Worm (Caenorhabditis elegans) whole organism, L4 larva: ENCODE measurements around the gene F23D12.2.

ENCODE experiments used
- D1046.2 ChIP-seq: fragments of 200-800 bp; sonication (Bioruptor generic); IDR thresholded peaks from 2 replicates; pipeline ENCODE4 v1.3.6; 2022; ENCODE audit warnings: missing genetic modification characterization, missing compliant biosample characterization
- F10B5.3 ChIP-seq: sonication (generic microtip); optimal IDR thresholded peaks from 2 replicates; lab custom pipeline; 2016; ENCODE audit warnings: mild to moderate bottlenecking, missing genetic modification characterization, missing compliant biosample characterization
- F26F4.8 ChIP-seq: fragments of 200-800 bp; sonication (Bioruptor generic); conservative IDR thresholded peaks from 2 replicates; pipeline ENCODE4 v1.3.6; 2022; ENCODE audit warnings: missing genetic modification characterization, missing compliant biosample characterization
- F37D6.2 ChIP-seq: sonication (generic microtip); optimal IDR thresholded peaks from 2 replicates; lab custom pipeline; 2016; ENCODE audit warnings: mild to moderate bottlenecking, missing genetic modification characterization, missing compliant biosample characterization
- F44E2.7 ChIP-seq: fragments of 200-800 bp; sonication (Bioruptor generic); IDR thresholded peaks from 2 replicates; pipeline ENCODE4 v2.1.2; 2022; ENCODE audit warnings: missing genetic modification characterization, missing compliant biosample characterization
- Y105C5A.15 ChIP-seq: fragments of 200-800 bp; sonication (Bioruptor generic); IDR thresholded peaks from 2 replicates; pipeline ENCODE4 v1.3.6; 2022; ENCODE audit warnings: missing genetic modification characterization, missing compliant biosample characterization
- Y48G9A.11 ChIP-seq: fragments of 200-800 bp; sonication (Bioruptor generic); IDR thresholded peaks from 2 replicates; pipeline ENCODE4 v1.3.6; 2022; ENCODE audit warnings: missing genetic modification reagents, missing genetic modification characterization, missing compliant biosample characterization
- Y5F2A.4 ChIP-seq: fragments of 200-800 bp; sonication (Bioruptor generic); optimal IDR thresholded peaks from 2 replicates; lab custom pipeline; 2018; ENCODE audit warnings: mild to moderate bottlenecking, missing genetic modification characterization, missing compliant biosample characterization
- Y75B8A.6 ChIP-seq: fragments of 200-800 bp; sonication (Bioruptor generic); IDR thresholded peaks from 2 replicates; pipeline ENCODE4 v1.3.6; 2022; ENCODE audit warnings: missing genetic modification reagents, missing genetic modification characterization, missing compliant biosample characterization
- aha-1 ChIP-seq: fragments of 150-350 bp; peaks from one replicate; lab custom pipeline; 2014; ENCODE audit warnings: missing biosample characterization, missing genetic modification characterization
- arid-1 ChIP-seq: fragments of 200-800 bp; sonication (Bioruptor generic); conservative IDR thresholded peaks from 2 replicates; pipeline ENCODE4 v1.3.6; 2022; ENCODE audit warnings: missing genetic modification reagents, missing genetic modification characterization, missing compliant biosample characterization
- ceh-62 ChIP-seq: sonication (generic microtip); optimal IDR thresholded peaks from 2 replicates; lab custom pipeline; 2017; ENCODE audit warnings: missing biosample characterization, missing genetic modification characterization
- daf-16 ChIP-seq, 3 experiments: sonication (generic microtip); optimal IDR thresholded peaks; 2 replicates each; lab custom pipeline; 2016 to 2017; ENCODE audit warnings: missing genetic modification characterization in 3 of 3, missing genetic modification reagents in 3 of 3, mild to moderate bottlenecking in 2 of 3, missing compliant biosample characterization in 2 of 3, missing biosample characterization in 1 of 3, moderate library complexity in 1 of 3
- dmd-8 ChIP-seq: fragments of 200-800 bp; sonication (Bioruptor generic); IDR thresholded peaks from 2 replicates; pipeline ENCODE4 v1.3.6; 2022; ENCODE audit warnings: missing genetic modification characterization, missing compliant biosample characterization
- dmd-9 ChIP-seq: fragments of 200-800 bp; sonication (Bioruptor generic); IDR thresholded peaks from 2 replicates; pipeline ENCODE4 v1.3.6; 2022; ENCODE audit warnings: missing genetic modification reagents, missing genetic modification characterization, missing compliant biosample characterization
- egl-43 ChIP-seq: fragments of 200-800 bp; sonication (Bioruptor generic); IDR thresholded peaks from 2 replicates; pipeline ENCODE4 v1.3.6; 2022; ENCODE audit warnings: missing genetic modification reagents, missing genetic modification characterization, missing compliant biosample characterization
- fkh-10 ChIP-seq: fragments of 150-350 bp; optimal IDR thresholded peaks from 2 replicates; lab custom pipeline; 2014; ENCODE audit warnings: missing biosample characterization, missing genetic modification reagents, missing genetic modification characterization
- gei-8 ChIP-seq: fragments of 200-800 bp; sonication (Bioruptor generic); optimal IDR thresholded peaks from 2 replicates; lab custom pipeline; 2018; ENCODE audit warnings: mild to moderate bottlenecking, missing genetic modification characterization, missing compliant biosample characterization
- lin-1 ChIP-seq: fragments of 200-800 bp; sonication (Bioruptor generic); IDR thresholded peaks from 2 replicates; pipeline ENCODE4 v1.3.6; 2022; ENCODE audit warnings: missing genetic modification reagents, missing genetic modification characterization, missing compliant biosample characterization
- lin-15B ChIP-seq: fragments of 150-350 bp; sonication (generic microtip); optimal IDR thresholded peaks from 3 replicates; lab custom pipeline; 2014; ENCODE audit warnings: missing biosample characterization, missing genetic modification characterization
- lsy-2 ChIP-seq, 2 experiments: fragments of 150-350 bp in 1 of 2; sonication (generic microtip) in 1 of 2; optimal IDR thresholded peaks; 2 replicates each; lab custom pipeline; 2014 to 2017; ENCODE audit warnings: missing biosample characterization in 2 of 2, missing genetic modification characterization in 2 of 2
- madf-5 ChIP-seq, 2 experiments: fragments of 200-800 bp; sonication (Bioruptor generic); IDR thresholded peaks; 2 replicates each; pipeline ENCODE4 v1.3.6; 2022; ENCODE audit warnings: missing compliant biosample characterization in 2 of 2, missing genetic modification characterization in 2 of 2
- mdl-1 ChIP-seq, 2 experiments: fragments of 150-350 bp in 1 of 2; sonication (generic microtip) in 1 of 2; optimal IDR thresholded peaks; 2 replicates each; lab custom pipeline; 2014 to 2017; ENCODE audit warnings: missing biosample characterization in 2 of 2, missing genetic modification characterization in 2 of 2
- mxl-2 ChIP-seq: fragments of 200-800 bp; sonication (Bioruptor generic); conservative IDR thresholded peaks from 2 replicates; pipeline ENCODE4 v1.3.6; 2022; ENCODE audit warnings: missing genetic modification reagents, missing genetic modification characterization, missing compliant biosample characterization
- nhr-25 ChIP-seq: sonication (generic microtip); optimal IDR thresholded peaks from 2 replicates; lab custom pipeline; 2017; ENCODE audit warnings: missing genetic modification characterization, mild to moderate bottlenecking, missing compliant biosample characterization, antibody characterized with exemption, moderate library complexity, borderline replicate concordance; ENCODE audit not compliant: insufficient read depth
- nhr-77 ChIP-seq: fragments of 150-350 bp; optimal IDR thresholded peaks from 2 replicates; lab custom pipeline; 2014; ENCODE audit warnings: missing biosample characterization, missing genetic modification characterization
- php-3 ChIP-seq: fragments of 200-800 bp; sonication (Bioruptor generic); IDR thresholded peaks from 2 replicates; pipeline ENCODE4 v1.3.6; 2022; ENCODE audit warnings: missing genetic modification reagents, missing genetic modification characterization, missing compliant biosample characterization
- pqm-1 ChIP-seq: sonication (generic microtip); optimal IDR thresholded peaks from 2 replicates; lab custom pipeline; 2017; ENCODE audit warnings: missing biosample characterization, missing genetic modification characterization
- rbr-2 ChIP-seq: sonication (generic microtip); optimal IDR thresholded peaks from 2 replicates; lab custom pipeline; 2016; ENCODE audit warnings: missing genotype, missing genetic modification characterization, missing compliant biosample characterization
- saeg-2 ChIP-seq: fragments of 200-800 bp; sonication (Bioruptor generic); IDR thresholded peaks from 2 replicates; pipeline ENCODE4 v1.3.6; 2022; ENCODE audit warnings: missing genetic modification reagents, missing genetic modification characterization, missing compliant biosample characterization
- spr-3 ChIP-seq: fragments of 200-800 bp; sonication (Bioruptor generic); optimal IDR thresholded peaks from 2 replicates; lab custom pipeline; 2018; ENCODE audit warnings: mild to moderate bottlenecking, missing genetic modification characterization, missing compliant biosample characterization
- tra-1 ChIP-seq: fragments of 200-800 bp; sonication (Bioruptor generic); IDR thresholded peaks from 2 replicates; pipeline ENCODE4 v1.3.6; 2022; ENCODE audit warnings: missing genetic modification reagents, missing genetic modification characterization, missing compliant biosample characterization
- unc-62 ChIP-seq, 3 experiments: fragments of 150-350 bp in 1 of 3; sonication (generic microtip); optimal IDR thresholded peaks in 2 of 3; peaks in 1 of 3; 1 replicate in 1 of 3; 2 replicates in 2 of 3; lab custom pipeline; 2014 to 2017; ENCODE audit warnings: missing biosample characterization in 3 of 3, missing genetic modification characterization in 3 of 3, missing genetic modification reagents in 3 of 3, missing genotype in 1 of 3
- vab-7 ChIP-seq: fragments of 200-800 bp; sonication (Bioruptor generic); IDR thresholded peaks from 2 replicates; pipeline ENCODE4 v1.3.6; 2022; ENCODE audit warnings: missing genetic modification reagents, missing genetic modification characterization, missing compliant biosample characterization
- zfp-2 ChIP-seq: sonication (generic microtip); optimal IDR thresholded peaks from 2 replicates; lab custom pipeline; 2016; ENCODE audit warnings: mild to moderate bottlenecking, missing genetic modification characterization, missing compliant biosample characterization
- zfp-3 ChIP-seq: fragments of 200-800 bp; sonication (Bioruptor generic); conservative IDR thresholded peaks from 2 replicates; pipeline ENCODE4 v1.3.6; 2022; ENCODE audit warnings: missing genetic modification reagents, missing genetic modification characterization, missing compliant biosample characterization
- ztf-7 ChIP-seq: fragments of 150-350 bp; optimal IDR thresholded peaks from 2 replicates; lab custom pipeline; 2014; ENCODE audit warnings: missing biosample characterization, missing genetic modification characterization

The F23D12.2 gene

ce11 chrX:14412774-14413173 lies 8.6 kb downstream of the F23D12.2 start, which contains the start of gene fbxa-179 (continued):
- TF ChIP-seq nhr-25 = no peak
- no peak for TF ChIP-seq Y5F2A.4 (GFP tag; lab: Kevin White, UChicago)
- no peak for TF ChIP-seq Y48G9A.11
- TF ChIP-seq lsy-2 (tag; optimal IDR thresholded peaks at IDR 0.05; lab: Kevin White, UChicago) = no peak
- no peak for TF ChIP-seq rbr-2 (tag; lab: Kevin White, UChicago)
- no peak for TF ChIP-seq zfp-2 (tag; lab: Kevin White, UChicago)
- no peak for TF ChIP-seq arid-1

- no peak for TF ChIP-seq spr-3 (GFP tag; lab: Kevin White, UChicago)
- TF ChIP-seq ceh-62 (tag; lab: Kevin White, UChicago) = no peak
- TF ChIP-seq mxl-2 (GFP tag; lab: Robert Waterston, UW) = no peak
These were observed 15.6 kb downstream of the F23D12.2 start, which contains the start of gene frpr-17 for ce11 chrX:14405817-14406216. Gene frpr-17 (plus strand): TSS chrX:14406117.

DNA sequence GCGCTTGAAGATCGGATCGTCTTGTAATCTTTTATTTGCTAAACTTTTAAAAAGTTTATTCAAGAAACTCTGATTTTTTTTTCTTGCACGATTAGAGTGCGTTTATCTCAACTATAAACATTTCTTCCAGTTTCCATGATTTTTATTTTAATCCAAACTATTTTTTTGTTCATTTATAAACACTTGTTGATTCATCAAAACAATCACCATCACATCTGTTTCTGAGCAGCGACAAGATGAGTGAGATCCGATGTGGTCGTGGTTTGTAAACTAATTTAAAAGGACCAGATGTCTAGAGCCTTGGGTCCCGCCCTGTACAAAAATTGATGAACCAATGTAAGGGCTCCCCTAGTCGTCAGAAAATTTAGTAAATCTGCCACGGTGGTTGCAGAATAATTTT lies 20.1 kb downstream of the F23D12.2 start:
- TF ChIP-seq dmd-9 (GFP tag; lab: Robert Waterston, UW) (no peak), D1046.2 (GFP tag; lab: Robert Waterston, UW) (no peak), arid-1 (no peak), aha-1 (tag; lab: Kevin White, UChicago) (peak; percentile 95)

DNA sequence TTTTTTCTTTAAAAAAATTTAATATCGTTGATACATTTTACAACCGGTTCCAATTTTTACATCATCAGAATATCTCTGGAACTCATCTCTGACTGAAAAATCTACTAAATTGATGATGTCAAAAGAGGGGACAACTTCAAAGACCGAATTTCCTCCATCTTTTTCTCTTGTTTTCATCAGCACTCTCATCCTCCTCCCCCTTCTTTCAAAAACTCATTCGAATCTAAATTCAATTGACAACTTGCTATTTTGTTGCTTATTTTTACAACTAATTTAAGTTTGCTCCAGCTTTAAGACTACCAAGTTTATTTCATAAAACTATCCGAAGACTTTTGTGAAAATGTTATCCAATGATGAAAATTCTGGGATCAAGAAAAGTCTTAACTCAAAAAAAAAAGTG lies 22.3 kb downstream of the F23D12.2 start:
- TF ChIP-seq mxl-2 (GFP tag; lab: Robert Waterston, UW) (no peak), unc-62 (GFP tag; optimal IDR thresholded peaks at IDR 0.05 in 1 of 2; lab: Kevin White, UChicago) (peak in 1 of 2 experiments; percentile 84), unc-62 (tag; optimal IDR thresholded peaks at IDR 0.05; lab: Kevin White, UChicago) (no peak)

ce11 chrX:14395267-14395666 lies 26.1 kb downstream of the F23D12.2 start, which contains the start of gene Y60A9.1:
Gene Y60A9.1 (minus strand): TSS chrX:14395367.
- TF ChIP-seq ztf-7 (tag; lab: Kevin White, UChicago) (no peak), spr-3 (GFP tag; lab: Kevin White, UChicago) (no peak), F37D6.2 (tag; lab: Kevin White, UChicago) (no peak), nhr-25 (no peak), zfp-3 (GFP tag; lab: Robert Waterston, UW) (no peak)

DNA sequence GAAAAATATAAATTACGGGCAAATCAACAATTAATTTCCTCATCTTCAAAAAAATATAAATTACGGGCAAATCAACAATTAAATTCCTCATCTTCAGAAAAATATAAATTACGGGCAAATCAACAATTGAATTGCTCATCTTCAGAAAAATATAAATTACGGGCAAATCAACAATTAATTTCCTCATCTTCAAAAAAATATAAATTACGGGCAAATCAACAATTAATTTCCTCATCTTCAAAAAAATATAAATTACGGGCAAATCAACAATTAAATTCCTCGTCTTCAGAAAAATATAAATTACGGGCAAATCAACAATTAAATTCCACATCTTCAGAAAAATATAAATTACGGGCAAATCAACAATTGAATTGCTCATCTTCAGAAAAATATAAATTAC lies 33.6 kb downstream of the F23D12.2 start:
- TF ChIP-seq F26F4.8 = 0 out of 2 replicates have a peak, but pooled peaks have one; percentile 57

DNA sequence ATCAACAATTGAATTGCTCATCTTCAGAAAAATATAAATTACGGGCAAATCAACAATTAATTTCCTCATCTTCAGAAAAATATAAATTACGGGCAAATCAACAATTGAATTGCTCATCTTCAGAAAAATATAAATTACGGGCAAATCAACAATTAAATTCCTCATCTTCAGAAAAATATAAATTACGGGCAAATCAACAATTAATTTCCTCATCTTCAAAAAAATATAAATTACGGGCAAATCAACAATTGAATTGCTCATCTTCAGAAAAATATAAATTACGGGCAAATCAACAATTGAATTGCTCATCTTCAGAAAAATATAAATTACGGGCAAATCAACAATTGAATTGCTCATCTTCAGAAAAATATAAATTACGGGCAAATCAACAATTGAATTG lies 34.7 kb downstream of the F23D12.2 start:
- 0 out of 2 replicates have a peak, but pooled peaks have one; percentile 17 for TF ChIP-seq Y75B8A.6 (GFP tag; lab: Robert Waterston, UW)
- 0 out of 2 replicates have a peak, but pooled peaks have one; percentile 55 for TF ChIP-seq mxl-2 (GFP tag; lab: Robert Waterston, UW)
- peak in 1 of 2 experiments; percentile 83; a peak in 1 of 4 replicates for TF ChIP-seq madf-5 (GFP tag; IDR thresholded peaks at IDR 0.05; lab: Robert Waterston, UW)
- peak; percentile 49; the same call in 1 of the 2 replicates for TF ChIP-seq Y105C5A.15 (GFP tag; lab: Robert Waterston, UW)
- TF ChIP-seq dmd-8 (GFP tag; lab: Robert Waterston, UW) = peak; percentile 63; the same call in 1 of the 2 replicates

DNA sequence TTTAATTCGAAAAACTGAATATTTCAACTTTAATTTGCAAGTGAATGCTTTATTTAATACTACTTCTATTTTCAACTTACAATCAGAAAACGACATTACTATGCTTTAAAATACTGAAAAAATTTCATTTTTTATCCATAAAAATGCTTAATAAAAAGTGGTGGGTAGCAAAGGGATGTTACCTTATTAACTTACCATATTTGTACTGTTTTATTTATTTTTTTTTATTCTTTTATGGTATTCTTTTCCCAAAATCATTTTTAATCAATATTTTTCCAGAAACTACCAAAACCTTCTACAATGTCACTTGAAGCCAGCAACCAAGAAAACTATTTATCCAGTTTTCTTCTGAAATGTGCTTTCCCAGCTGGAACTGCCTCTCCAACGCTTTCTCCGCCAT lies 38.4 kb downstream of the F23D12.2 start, which contains the start of gene Y60A9.3:
Y60A9.3 (plus strand) TSS at position 301 of the 400 bp plus-strand sequence.
- no peak for TF ChIP-seq gei-8 (GFP tag; lab: Kevin White, UChicago)
- TF ChIP-seq daf-16 (GFP tag; optimal IDR thresholded peaks at IDR 0.05; lab: Kevin White, UChicago) = no peak
- TF ChIP-seq daf-16 (tag; optimal IDR thresholded peaks at IDR 0.05; lab: Kevin White, UChicago) = no peak
- TF ChIP-seq mdl-1 (tag; optimal IDR thresholded peaks at IDR 0.05; lab: Kevin White, UChicago) = no peak
- TF ChIP-seq nhr-77 (tag; lab: Kevin White, UChicago) = no peak
- TF ChIP-seq tra-1 (GFP tag; lab: Robert Waterston, UW) = no peak
- no peak for TF ChIP-seq F44E2.7
- TF ChIP-seq php-3 (GFP tag; lab: Robert Waterston, UW) = no peak
- TF ChIP-seq pqm-1 (tag; lab: Kevin White, UChicago) = no peak
- TF ChIP-seq F10B5.3 (tag; lab: Kevin White, UChicago) = no peak
- no peak for TF ChIP-seq saeg-2 (GFP tag; lab: Robert Waterston, UW)
- no peak for TF ChIP-seq egl-43
- no peak for TF ChIP-seq fkh-10
- no peak for TF ChIP-seq lin-15B (tag; lab: Kevin White, UChicago)
- no peak for TF ChIP-seq lin-1 (GFP tag; lab: Robert Waterston, UW)
- TF ChIP-seq vab-7 (GFP tag; lab: Robert Waterston, UW) = no peak
